Worm (Caenorhabditis elegans) whole organism, L3 larva: ENCODE results near the gene Y48C3A.5.

Source experiments
- R02D3.7 ChIP-seq: fragments of 150-350 bp; optimal IDR thresholded peaks from 2 replicates; lab custom pipeline; 2014; ENCODE audit warnings: missing biosample characterization, missing genetic modification characterization
- elt-3 ChIP-seq, 3 experiments: fragments of 150-350 bp in 1 of 3; sonication (generic microtip) in 2 of 3; optimal IDR thresholded peaks; 2 replicates in 2 of 3; 4 replicates in 1 of 3; lab custom pipeline; 2014 to 2017; ENCODE audit warnings: missing biosample characterization in 3 of 3, missing genetic modification characterization in 3 of 3
- nhr-43 ChIP-seq: sonication (generic microtip); optimal IDR thresholded peaks from 2 replicates; lab custom pipeline; 2016; ENCODE audit warnings: mild to moderate bottlenecking, missing genetic modification characterization, missing compliant biosample characterization; ENCODE audit not compliant: poor library complexity, severe bottlenecking

- no peak for TF ChIP-seq nhr-43 (tag; lab: Kevin White, UChicago)
- no peak for TF ChIP-seq elt-3 (tag; optimal IDR thresholded peaks at IDR 0.05; lab: Kevin White, UChicago)
- no peak for TF ChIP-seq R02D3.7 (tag; lab: Kevin White, UChicago)
Observed at ce11 chrII:13339984-13340383, 69.1 kb downstream of the Y48C3A.5 start.
